Worm (Caenorhabditis elegans) whole organism, mixed stage, embryonic: ENCODE data around the gene vps-60.

Source experiments
- lsy-2 ChIP-seq: fragments of 150-350 bp; optimal IDR thresholded peaks from 2 replicates; lab custom pipeline; 2014; ENCODE audit warnings: missing biosample characterization, missing genetic modification characterization
- nhr-28 ChIP-seq: fragments of 150-350 bp; optimal IDR thresholded peaks from 2 replicates; lab custom pipeline; 2014; ENCODE audit warnings: missing biosample characterization, missing genetic modification characterization

DNA sequence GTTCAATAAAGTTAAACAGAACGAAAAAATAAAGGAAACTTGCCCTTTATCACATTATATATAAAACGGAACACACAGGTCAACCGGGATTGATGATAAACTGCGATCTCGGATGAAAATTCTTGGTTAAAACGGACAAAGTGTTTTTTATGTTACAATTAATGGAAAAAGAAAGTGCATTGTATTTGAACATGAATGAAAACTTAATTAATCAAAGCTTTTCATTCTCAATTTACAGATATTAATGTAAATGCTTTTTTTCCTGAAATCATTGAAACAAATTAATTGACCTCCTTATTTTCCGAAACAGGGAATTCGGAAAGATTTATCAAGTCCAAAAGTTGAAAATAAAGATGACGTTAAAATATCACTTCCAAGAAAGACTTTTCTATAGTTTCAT is 4.5 kb downstream of the vps-60 start, which contains the start of gene F41E6.8:
- TF ChIP-seq lsy-2 (tag; lab: Kevin White, UChicago) = no peak
- TF ChIP-seq nhr-28 (tag; lab: Kevin White, UChicago) = no peak
